Worm (Caenorhabditis elegans): ENCODE results near the gene osm-1.

- TF ChIP-seq lin-13 (GFP tag; optimal IDR thresholded peaks at IDR 0.05) (no peak), vab-7 (GFP tag; IDR thresholded peaks at IDR 0.05) (no peak), ceh-82 (tag; optimal IDR thresholded peaks at IDR 0.05) (no peak), lin-1 (GFP tag; IDR thresholded peaks at IDR 0.05) (no peak), arid-1 (GFP tag; conservative IDR thresholded peaks at IDR 0.05) (no peak), ama-1 (optimal IDR thresholded peaks at IDR 0.05) (no peak), skn-1 (tag; optimal IDR thresholded peaks at IDR 0.05) (no peak), mep-1 (tag; optimal IDR thresholded peaks at IDR 0.05) (no peak), nhr-25 (tag; optimal IDR thresholded peaks at IDR 0.05; ENCODE audit: borderline replicate concordance, insufficient read depth) (no peak), unc-62 (GFP tag; optimal IDR thresholded peaks at IDR 0.05 in 1 of 2) (peak in 1 of 2 experiments; percentile 98), unc-62 (tag; optimal IDR thresholded peaks at IDR 0.05) (no peak), nhr-77 (tag; optimal IDR thresholded peaks at IDR 0.05) (no peak)
Observed at ce11 chrX:16596972-16597371, 56.5 kb downstream of the osm-1 start.
